Fruit fly (Drosophila melanogaster): ENCODE data around the gene CG9004.

- TF ChIP-seq psq (optimal IDR thresholded peaks at IDR 0.05) (no peak), ttk (optimal IDR thresholded peaks at IDR 0.05) (no peak), Sin3A (optimal IDR thresholded peaks at IDR 0.05) (no peak), insv (optimal IDR thresholded peaks at IDR 0.05) (no peak)
These were observed 25.1 kb downstream of the CG9004 start for dm6 chr3L:2398636-2399035.
